Fruit fly (Drosophila melanogaster) whole organism, embryonic: ENCODE data around the gene Rh50.

ENCODE experiments used
- Adf1 ChIP-seq: fragments of 200-800 bp; sonication (Bioruptor generic); IDR thresholded peaks from 2 replicates; pipeline ENCODE4 v1.3.6; 2022; ENCODE audit warnings: missing biosample characterization, missing genetic modification characterization
- B-H1 ChIP-seq: fragments of 200-800 bp; sonication (Bioruptor generic); IDR thresholded peaks from 3 replicates; pipeline ENCODE4 v1.3.6; 2022; ENCODE audit warnings: missing biosample characterization, missing genetic modification characterization
- CG10979 ChIP-seq: fragments of 200-800 bp; sonication (Bioruptor generic); optimal IDR thresholded peaks from 2 replicates; lab custom pipeline; 2018; ENCODE audit warnings: missing biosample characterization, mild to moderate bottlenecking, missing genetic modification characterization, moderate library complexity
- CG11398 ChIP-seq: fragments of 200-800 bp; sonication (Bioruptor generic); optimal IDR thresholded peaks from 2 replicates; lab custom pipeline; 2016; ENCODE audit warnings: missing biosample characterization, missing genetic modification characterization
- CG11456 ChIP-seq: fragments of 200-800 bp; sonication (Bioruptor generic); IDR thresholded peaks from 3 replicates; pipeline ENCODE4 v1.3.6; 2022; ENCODE audit warnings: missing biosample characterization, missing genetic modification characterization
- CG12071 ChIP-seq: fragments of 200-800 bp; sonication (Bioruptor generic); optimal IDR thresholded peaks from 3 replicates; lab custom pipeline; 2018; ENCODE audit warnings: missing biosample characterization, mild to moderate bottlenecking, missing genetic modification characterization
- CG13123 ChIP-seq: fragments of 200-800 bp; sonication (Bioruptor generic); optimal IDR thresholded peaks from 2 replicates; lab custom pipeline; 2016; ENCODE audit warnings: missing biosample characterization, missing genetic modification characterization
- CG13894 ChIP-seq: fragments of 200-800 bp; sonication (Bioruptor generic); optimal IDR thresholded peaks from 3 replicates; lab custom pipeline; 2018; ENCODE audit warnings: missing biosample characterization, mild to moderate bottlenecking, missing genetic modification characterization, moderate library complexity
- CG14014 ChIP-seq: fragments of 200-800 bp; sonication (Bioruptor generic); IDR thresholded peaks from 2 replicates; pipeline ENCODE4 v1.3.6; 2022; ENCODE audit warnings: missing biosample characterization, missing genetic modification characterization
- CG14050 ChIP-seq: fragments of 200-800 bp; sonication (Bioruptor generic); IDR thresholded peaks from 3 replicates; pipeline ENCODE4 v1.3.6; 2022; ENCODE audit warnings: missing biosample characterization, missing genetic modification characterization
- CG1529 ChIP-seq: fragments of 200-800 bp; sonication (Bioruptor generic); optimal IDR thresholded peaks from 3 replicates; lab custom pipeline; 2018; ENCODE audit warnings: missing biosample characterization, missing genetic modification characterization
- CG16863 ChIP-seq: fragments of 200-800 bp; sonication (Bioruptor generic); optimal IDR thresholded peaks from 3 replicates; lab custom pipeline; 2016; ENCODE audit warnings: missing biosample characterization, missing genetic modification characterization
- CG17328 ChIP-seq: fragments of 200-800 bp; sonication (Bioruptor generic); IDR thresholded peaks from 2 replicates; pipeline ENCODE4 v1.3.6; 2022; ENCODE audit warnings: missing biosample characterization, missing genetic modification characterization
- CG17568 ChIP-seq: fragments of 200-800 bp; sonication (Bioruptor generic); optimal IDR thresholded peaks from 2 replicates; lab custom pipeline; 2018; ENCODE audit warnings: missing biosample characterization, mild to moderate bottlenecking, missing genetic modification characterization, moderate library complexity
- CG1792 ChIP-seq: fragments of 200-800 bp; sonication (Bioruptor generic); optimal IDR thresholded peaks from 2 replicates; lab custom pipeline; 2016; ENCODE audit warnings: missing biosample characterization, missing genetic modification characterization
- CG2129 ChIP-seq: fragments of 200-800 bp; sonication (Bioruptor generic); IDR thresholded peaks from 2 replicates; pipeline ENCODE4 v1.3.6; 2022; ENCODE audit warnings: missing biosample characterization, missing genetic modification characterization; ENCODE audit not compliant: partially characterized antibody
- CG32767 ChIP-seq: fragments of 200-800 bp; sonication (Bioruptor generic); IDR thresholded peaks from 2 replicates; pipeline ENCODE4 v1.3.6; 2022; ENCODE audit warnings: missing biosample characterization, missing genetic modification characterization
- CG4424 ChIP-seq: fragments of 200-800 bp; sonication (Bioruptor generic); optimal IDR thresholded peaks from 3 replicates; lab custom pipeline; 2016; ENCODE audit warnings: missing biosample characterization, missing genetic modification characterization
- CG4617 ChIP-seq: fragments of 200-800 bp; sonication (Bioruptor generic); optimal IDR thresholded peaks from 3 replicates; lab custom pipeline; 2016; ENCODE audit warnings: missing biosample characterization, missing genetic modification characterization, borderline replicate concordance
- CG5953 ChIP-seq: fragments of 200-800 bp; sonication (Bioruptor generic); IDR thresholded peaks from 2 replicates; pipeline ENCODE4 v1.3.6; 2022; ENCODE audit warnings: missing biosample characterization, missing genetic modification characterization
- CG6813 ChIP-seq: fragments of 200-800 bp; sonication (Bioruptor generic); optimal IDR thresholded peaks from 2 replicates; lab custom pipeline; 2017; ENCODE audit warnings: missing biosample characterization, missing genetic modification characterization, mild to moderate bottlenecking, moderate library complexity, missing genetic modification reagents
- CG7372 ChIP-seq: fragments of 200-800 bp; sonication (Bioruptor generic); IDR thresholded peaks from 2 replicates; pipeline ENCODE4 v1.3.6; 2022; ENCODE audit warnings: missing biosample characterization, missing genetic modification characterization
- CG7839 ChIP-seq: fragments of 200-800 bp; sonication (Bioruptor generic); optimal IDR thresholded peaks from 3 replicates; lab custom pipeline; 2018; ENCODE audit warnings: missing biosample characterization, mild to moderate bottlenecking, missing genetic modification characterization, moderate library complexity
- Drgx ChIP-seq: fragments of 200-800 bp; sonication (Bioruptor generic); IDR thresholded peaks from 2 replicates; pipeline ENCODE4 v1.3.6; 2022; ENCODE audit warnings: missing biosample characterization, missing genetic modification characterization
- ERR ChIP-seq: fragments of 200-800 bp; sonication (Bioruptor generic); optimal IDR thresholded peaks from 2 replicates; lab custom pipeline; 2016; ENCODE audit warnings: missing biosample characterization, missing genetic modification characterization
- Ets65A ChIP-seq: fragments of 200-800 bp; sonication (Bioruptor generic); peaks from one replicate; lab custom pipeline; 2016; ENCODE audit warnings: missing biosample characterization, missing genetic modification characterization
- H2.0 ChIP-seq: fragments of 200-800 bp; sonication (Bioruptor generic); IDR thresholded peaks from 2 replicates; pipeline ENCODE4 v1.3.6; 2022; ENCODE audit warnings: missing biosample characterization, missing genetic modification characterization
- HLH3B ChIP-seq: fragments of 200-800 bp; sonication (Bioruptor generic); IDR thresholded peaks from 2 replicates; pipeline ENCODE4 v1.3.6; 2022; ENCODE audit warnings: missing biosample characterization, missing genetic modification characterization
- Hr3 ChIP-seq: fragments of 200-800 bp; sonication (Bioruptor generic); optimal IDR thresholded peaks from 3 replicates; lab custom pipeline; 2016; ENCODE audit warnings: missing biosample characterization, missing genetic modification characterization
- Hsf ChIP-seq: fragments of 200-800 bp; sonication (Bioruptor generic); optimal IDR thresholded peaks from 3 replicates; lab custom pipeline; 2016; ENCODE audit warnings: missing biosample characterization, missing genetic modification characterization
- Med ChIP-seq: fragments of 200-800 bp; sonication (Bioruptor generic); peaks from one replicate; lab custom pipeline; 2016; ENCODE audit warnings: missing biosample characterization, missing genetic modification characterization, mild to moderate bottlenecking, inconsistent platforms, moderate library complexity
- Oli ChIP-seq: fragments of 200-800 bp; sonication (Bioruptor generic); optimal IDR thresholded peaks from 2 replicates; lab custom pipeline; 2018; ENCODE audit warnings: missing biosample characterization, mild to moderate bottlenecking, missing genetic modification characterization, moderate library complexity
- Scr ChIP-seq: fragments of 200-800 bp; sonication (Bioruptor generic); IDR thresholded peaks from 2 replicates; pipeline ENCODE4 v1.3.6; 2022; ENCODE audit warnings: missing biosample characterization, missing genetic modification characterization; ENCODE audit not compliant: partially characterized antibody
- Sry-δ ChIP-seq: fragments of 200-800 bp; sonication (Bioruptor generic); optimal IDR thresholded peaks from 2 replicates; lab custom pipeline; 2016; ENCODE audit warnings: missing biosample characterization, missing genetic modification characterization
- Xbp1 ChIP-seq: fragments of 200-800 bp; sonication (Bioruptor generic); optimal IDR thresholded peaks from 3 replicates; lab custom pipeline; 2016; ENCODE audit warnings: missing biosample characterization, mild to moderate bottlenecking, missing genetic modification characterization
- al ChIP-seq: fragments of 200-800 bp; sonication (Bioruptor generic); IDR thresholded peaks from 2 replicates; pipeline ENCODE4 v1.3.6; 2022; ENCODE audit warnings: missing biosample characterization, missing genetic modification characterization
- ap ChIP-seq: fragments of 200-800 bp; sonication (Bioruptor generic); IDR thresholded peaks from 2 replicates; pipeline ENCODE4 v1.3.6; 2022; ENCODE audit warnings: missing biosample characterization, missing genetic modification characterization
- ase ChIP-seq: fragments of 200-800 bp; sonication (Bioruptor generic); IDR thresholded peaks from 3 replicates; pipeline ENCODE4 v1.3.6; 2022; ENCODE audit warnings: missing biosample characterization, missing genetic modification characterization
- ash1 ChIP-seq: fragments of 200-800 bp; sonication (Bioruptor generic); optimal IDR thresholded peaks from 2 replicates; lab custom pipeline; 2018; ENCODE audit warnings: missing biosample characterization, mild to moderate bottlenecking, missing genetic modification characterization
- az2 ChIP-seq: fragments of 200-800 bp; sonication (Bioruptor generic); optimal IDR thresholded peaks from 3 replicates; lab custom pipeline; 2016; ENCODE audit warnings: missing biosample characterization, missing genetic modification characterization
- bigmax ChIP-seq: fragments of 200-800 bp; sonication (Bioruptor generic); optimal IDR thresholded peaks from 2 replicates; lab custom pipeline; 2018; ENCODE audit warnings: missing biosample characterization, mild to moderate bottlenecking, missing genetic modification characterization
- bowl ChIP-seq: fragments of 200-800 bp; sonication (Bioruptor generic); IDR thresholded peaks from 2 replicates; pipeline ENCODE4 v1.3.6; 2022; ENCODE audit warnings: missing biosample characterization, missing genetic modification characterization
- chn ChIP-seq: fragments of 200-800 bp; sonication (Bioruptor generic); optimal IDR thresholded peaks from 2 replicates; lab custom pipeline; 2016; ENCODE audit warnings: missing biosample characterization, missing genetic modification characterization
- ind ChIP-seq: fragments of 200-800 bp; sonication (Bioruptor generic); optimal IDR thresholded peaks from 3 replicates; lab custom pipeline; 2016; ENCODE audit warnings: missing biosample characterization, missing genetic modification characterization
- inv ChIP-seq: fragments of 200-800 bp; sonication (Bioruptor generic); IDR thresholded peaks from 2 replicates; pipeline ENCODE4 v1.3.6; 2022; ENCODE audit warnings: missing biosample characterization, missing genetic modification characterization; ENCODE audit not compliant: partially characterized antibody
- klu ChIP-seq: fragments of 200-800 bp; sonication (Bioruptor generic); IDR thresholded peaks from 2 replicates; pipeline ENCODE4 v1.3.6; 2022; ENCODE audit warnings: missing biosample characterization, missing genetic modification characterization
- lmd ChIP-seq: fragments of 200-800 bp; sonication (Bioruptor generic); IDR thresholded peaks from 2 replicates; pipeline ENCODE4 v1.3.6; 2022; ENCODE audit warnings: missing biosample characterization, missing genetic modification characterization
- lola ChIP-seq, 3 experiments: fragments of >200 bp in 2 of 3; fragments of 200-800 bp in 1 of 3; sonication (Bioruptor generic) in 1 of 3; optimal IDR thresholded peaks; 2 replicates each; lab custom pipeline; 2017 to 2019; ENCODE audit warnings: missing biosample characterization in 3 of 3, missing genetic modification characterization in 3 of 3, mild to moderate bottlenecking in 1 of 3, moderate library complexity in 1 of 3
- row ChIP-seq: fragments of 200-800 bp; sonication (Bioruptor generic); IDR thresholded peaks from 3 replicates; pipeline ENCODE4 v1.3.6; 2022; ENCODE audit warnings: missing biosample characterization, missing genetic modification characterization
- seq ChIP-seq: fragments of 200-800 bp; sonication (Bioruptor generic); IDR thresholded peaks from 2 replicates; pipeline ENCODE4 v1.3.6; 2022; ENCODE audit warnings: missing biosample characterization, missing genetic modification characterization
- yki ChIP-seq: fragments of >200 bp; optimal IDR thresholded peaks from 3 replicates; lab custom pipeline; 2018

Gene Rh50

dm6 chr3L:4920935-4921334 is 10.8 kb downstream of the Rh50 start (continued):
- TF ChIP-seq CG7839 (tag; lab: Kevin White, UChicago) (no peak), CG5953 (no peak), ase (GFP tag; lab: Robert Waterston, UW) (no peak), bigmax (GFP tag; lab: Kevin White, UChicago) (no peak), CG11398 (no peak), HLH3B (0 out of 2 replicates have a peak, but pooled peaks have one; percentile 21), Scr (GFP tag; lab: Robert Waterston, UW) (no peak), CG17568 (no peak), seq (GFP tag; lab: Robert Waterston, UW) (no peak), CG6813 (GFP tag; lab: Kevin White, UChicago) (no peak)

dm6 chr3L:4924612-4925011 is 14.4 kb downstream of the Rh50 start:
- TF ChIP-seq Drgx (GFP tag; lab: Robert Waterston, UW) (no peak), CG13894 (peak; percentile 58), CG1792 (no peak), chn (no peak), CG11456 (GFP tag; lab: Robert Waterston, UW) (no peak), CG12071 (no peak), CG14050 (GFP tag; lab: Robert Waterston, UW) (no peak), Ets65A (GFP tag; lab: Kevin White, UChicago) (peak; percentile 64), Hr3 (GFP tag; lab: Kevin White, UChicago) (no peak), lmd (GFP tag; lab: Robert Waterston, UW) (no peak), bowl (GFP tag; lab: Robert Waterston, UW) (no peak), row (GFP tag; lab: Robert Waterston, UW) (no peak), az2 (GFP tag; lab: Kevin White, UChicago) (no peak)

dm6 chr3L:4929781-4930180 is 19.6 kb downstream of the Rh50 start:
- no peak for TF ChIP-seq Adf1 (GFP tag; lab: Robert Waterston, UW)
- no peak for TF ChIP-seq al
- TF ChIP-seq Xbp1 (GFP tag; lab: Kevin White, UChicago) = peak; percentile 23
- no peak for TF ChIP-seq CG16863
- no peak for TF ChIP-seq CG4424 (GFP tag; lab: Kevin White, UChicago)
- TF ChIP-seq ERR (GFP tag; lab: Kevin White, UChicago) = no peak
- no peak for TF ChIP-seq CG2129 (GFP tag; lab: Robert Waterston, UW)
- TF ChIP-seq Drgx (GFP tag; lab: Robert Waterston, UW) = no peak
- no peak; the same call in 2 of the 3 replicates for TF ChIP-seq B-H1 (GFP tag; lab: Robert Waterston, UW)
- peak; percentile 12 for TF ChIP-seq Hsf (GFP tag; lab: Kevin White, UChicago)
- TF ChIP-seq Med = peak; percentile 66
- TF ChIP-seq ind (GFP tag; lab: Kevin White, UChicago) = no peak
- peak; percentile 35; the same call in 1 of the 2 replicates for TF ChIP-seq H2.0 (GFP tag; lab: Robert Waterston, UW)
- 0 out of 2 replicates have a peak, but pooled peaks have one; percentile 8 for TF ChIP-seq CG14014 (GFP tag; lab: Robert Waterston, UW)
- no peak for TF ChIP-seq lmd (GFP tag; lab: Robert Waterston, UW)
- TF ChIP-seq CG4617 = no peak
- 0 out of 2 replicates have a peak, but pooled peaks have one; percentile 17 for TF ChIP-seq CG7372 (GFP tag; lab: Robert Waterston, UW)
- TF ChIP-seq CG32767 (GFP tag; lab: Robert Waterston, UW) = no peak
- TF ChIP-seq lola (GFP tag; optimal IDR thresholded peaks at IDR 0.05; lab: Kevin White, UChicago) = no peak
- no peak for TF ChIP-seq CG13123 (GFP tag; lab: Kevin White, UChicago)
- no peak for TF ChIP-seq ash1 (GFP tag; lab: Kevin White, UChicago)
- TF ChIP-seq klu = no peak
- TF ChIP-seq CG1529 = no peak
- TF ChIP-seq CG17328 (GFP tag; lab: Robert Waterston, UW) = peak; percentile 22; the same call in 1 of the 2 replicates
- peak; percentile 6 for TF ChIP-seq Oli
- no peak for TF ChIP-seq yki (lab: Kevin White, UChicago)
- no peak for TF ChIP-seq Sry-δ (GFP tag; lab: Kevin White, UChicago)
- no peak for TF ChIP-seq inv
- no peak for TF ChIP-seq ap (GFP tag; lab: Robert Waterston, UW)
- TF ChIP-seq CG10979 (tag; lab: Kevin White, UChicago) = no peak
